Fruit fly (Drosophila melanogaster): ENCODE results near the gene Or10a.
A peak's percentile ranks its signal among the peaks of the same experiment; 100 is the strongest.

The Or10a gene

DNA sequence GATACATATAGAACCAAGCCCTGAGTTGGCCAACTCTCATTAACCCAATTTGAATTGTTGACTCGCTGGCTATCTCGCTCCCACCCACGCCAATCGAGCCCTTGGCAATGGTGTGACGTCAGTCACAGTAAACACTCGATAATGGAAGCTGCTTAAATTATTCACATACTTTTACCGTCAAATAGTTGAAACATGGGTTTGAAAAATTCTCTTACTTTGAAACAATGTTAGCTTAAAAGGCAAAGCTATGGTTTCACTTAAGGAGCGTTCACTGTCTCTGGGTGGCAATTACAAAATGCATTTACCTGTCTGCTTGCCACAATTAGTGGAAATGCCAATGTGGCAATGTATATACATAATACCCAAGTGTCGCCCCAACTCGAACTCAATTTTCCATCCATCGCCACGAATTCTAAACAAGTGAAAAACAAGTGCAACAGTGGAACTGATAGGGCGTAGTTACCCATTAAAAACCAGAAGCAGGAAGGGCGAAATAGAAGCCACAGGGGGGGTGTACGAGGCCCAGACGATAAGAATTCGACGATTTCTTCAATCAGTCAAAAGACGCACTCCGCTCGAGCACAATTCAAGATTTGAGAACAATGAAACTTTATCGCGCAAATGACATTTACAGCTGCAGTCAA lies 32.4 kb upstream of the Or10a start:
- no peak for TF ChIP-seq pan (optimal IDR thresholded peaks at IDR 0.05)
- no peak for TF ChIP-seq psq (optimal IDR thresholded peaks at IDR 0.05)
- no peak for TF ChIP-seq Dll (optimal IDR thresholded peaks at IDR 0.05)
- TF ChIP-seq CG8478 (optimal IDR thresholded peaks at IDR 0.05) = no peak
- TF ChIP-seq EcR (GFP tag; optimal IDR thresholded peaks at IDR 0.05) = no peak
- TF ChIP-seq usp (GFP tag; optimal IDR thresholded peaks at IDR 0.05) = no peak

DNA sequence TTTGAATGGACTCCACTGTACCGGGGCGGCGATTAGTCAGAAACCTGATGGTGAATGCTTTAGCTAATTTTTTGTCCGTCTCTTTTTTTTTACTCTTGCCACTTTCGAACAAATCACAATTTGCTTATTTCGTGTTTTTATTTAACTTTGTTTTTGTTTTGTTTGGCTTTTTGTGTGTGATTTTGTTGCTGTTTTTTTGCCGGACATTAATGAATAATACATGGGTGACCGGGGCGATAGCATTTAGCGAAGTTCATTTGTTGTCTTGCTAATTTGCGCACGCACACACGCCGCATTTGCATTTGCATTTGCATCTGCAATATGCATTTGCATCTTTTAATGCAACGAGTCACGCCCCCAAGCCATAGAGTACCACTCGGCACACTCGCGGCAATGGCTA lies 31.4 kb upstream of the Or10a start:
- no peak for TF ChIP-seq usp (GFP tag; optimal IDR thresholded peaks at IDR 0.05)
- TF ChIP-seq CG8478 (optimal IDR thresholded peaks at IDR 0.05) = no peak
- no peak for TF ChIP-seq Dll (optimal IDR thresholded peaks at IDR 0.05)
- TF ChIP-seq EcR (GFP tag; optimal IDR thresholded peaks at IDR 0.05) = no peak

DNA sequence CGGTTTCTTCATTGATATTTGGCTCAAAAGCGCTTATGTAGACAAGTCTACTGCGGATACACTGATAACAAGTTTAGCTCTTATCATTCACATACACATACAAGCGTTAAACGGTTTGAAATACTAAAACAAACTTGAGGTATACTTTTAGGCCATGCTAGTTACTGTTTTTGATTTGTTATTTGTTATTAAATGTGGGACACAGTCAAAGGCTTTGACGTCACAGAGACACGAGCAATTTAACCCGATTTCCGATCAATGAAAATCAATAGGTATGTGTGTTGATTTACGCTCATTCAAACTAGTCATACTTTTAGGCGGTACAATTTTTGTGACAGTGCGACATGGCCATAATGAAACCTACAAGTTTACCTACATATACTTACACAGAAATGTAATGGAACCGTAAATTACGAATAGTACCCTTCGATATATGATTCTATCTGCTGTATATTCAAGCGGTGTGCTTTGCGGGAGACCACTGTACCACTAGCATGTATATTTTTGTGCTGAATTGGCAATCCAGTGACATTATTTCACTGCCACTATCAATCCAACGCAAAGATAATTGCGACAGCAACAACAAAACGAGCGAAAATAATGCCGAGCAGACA lies 29.7 kb upstream of the Or10a start:
- TF ChIP-seq EcR (GFP tag; optimal IDR thresholded peaks at IDR 0.05) (no peak), pan (optimal IDR thresholded peaks at IDR 0.05) (no peak), usp (GFP tag; optimal IDR thresholded peaks at IDR 0.05) (no peak), CG8478 (optimal IDR thresholded peaks at IDR 0.05) (no peak), Dll (optimal IDR thresholded peaks at IDR 0.05) (no peak), psq (optimal IDR thresholded peaks at IDR 0.05) (no peak)

- no peak for TF ChIP-seq EcR (GFP tag; optimal IDR thresholded peaks at IDR 0.05)
- TF ChIP-seq pan (optimal IDR thresholded peaks at IDR 0.05) = no peak
- no peak for TF ChIP-seq CG8478 (optimal IDR thresholded peaks at IDR 0.05)
- TF ChIP-seq psq (optimal IDR thresholded peaks at IDR 0.05) = no peak
- no peak for TF ChIP-seq Dll (optimal IDR thresholded peaks at IDR 0.05)
- TF ChIP-seq usp (GFP tag; optimal IDR thresholded peaks at IDR 0.05) = no peak
These were observed 24.8 kb upstream of the Or10a start, which contains the start of gene Sk1 for dm6 chrX:11441829-11442634. TSS of gene Sk1 (plus strand) at chrX:11442539.

DNA sequence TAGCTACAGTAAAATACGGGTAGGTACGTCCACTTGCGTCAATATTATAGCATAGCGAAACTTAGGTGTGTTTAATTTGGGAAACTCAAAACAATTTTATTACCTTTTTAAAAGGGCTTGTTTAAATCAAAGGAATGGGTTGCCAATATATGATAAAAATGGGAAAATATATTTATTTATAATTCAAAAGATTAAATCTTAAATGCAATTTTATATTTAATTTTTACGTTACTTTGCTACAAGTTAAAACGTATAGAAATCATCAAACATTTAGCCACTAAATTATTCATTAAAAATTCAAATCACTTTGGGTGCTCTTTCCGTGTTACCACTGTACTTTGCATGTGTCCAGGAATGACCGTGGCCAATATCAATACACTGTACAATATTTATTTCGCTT lies 23.7 kb upstream of the Or10a start:
- no peak for TF ChIP-seq psq (optimal IDR thresholded peaks at IDR 0.05)
- no peak for TF ChIP-seq Dll (optimal IDR thresholded peaks at IDR 0.05)
- no peak for TF ChIP-seq pan (optimal IDR thresholded peaks at IDR 0.05)
- no peak for TF ChIP-seq CG8478 (optimal IDR thresholded peaks at IDR 0.05)
- TF ChIP-seq usp (GFP tag; optimal IDR thresholded peaks at IDR 0.05) = no peak
- no peak for TF ChIP-seq EcR (GFP tag; optimal IDR thresholded peaks at IDR 0.05)

DNA sequence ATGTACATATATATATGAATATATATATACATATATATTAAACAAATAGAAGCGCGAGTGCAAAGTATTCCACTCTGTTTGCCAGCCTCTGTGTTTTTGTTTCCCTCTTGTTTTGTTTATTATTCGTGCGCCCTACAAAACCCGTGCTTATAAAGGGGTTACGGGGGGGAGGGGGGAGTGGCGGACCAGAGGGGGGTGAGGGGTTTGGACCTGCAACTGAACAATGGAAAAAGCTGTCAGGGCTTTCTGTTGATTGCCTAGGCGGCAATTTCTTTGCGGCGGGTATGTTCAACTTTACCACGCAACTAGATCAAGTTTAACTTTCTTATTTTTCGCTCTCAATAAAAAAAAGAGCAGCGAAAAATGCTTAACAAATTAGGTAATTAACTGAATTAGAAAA lies 22.0 kb upstream of the Or10a start:
- no peak for TF ChIP-seq psq (optimal IDR thresholded peaks at IDR 0.05)
- no peak for TF ChIP-seq usp (GFP tag; optimal IDR thresholded peaks at IDR 0.05)
- TF ChIP-seq EcR (GFP tag; optimal IDR thresholded peaks at IDR 0.05) = no peak
- no peak for TF ChIP-seq CG8478 (optimal IDR thresholded peaks at IDR 0.05)
- no peak for TF ChIP-seq Dll (optimal IDR thresholded peaks at IDR 0.05)
- no peak for TF ChIP-seq pan (optimal IDR thresholded peaks at IDR 0.05)

- TF ChIP-seq EcR (GFP tag; optimal IDR thresholded peaks at IDR 0.05) (peak in 1 of 2 experiments; percentile 29), CG8478 (optimal IDR thresholded peaks at IDR 0.05) (no peak)
These were observed 16.7 kb upstream of the Or10a start for dm6 chrX:11433930-11434329.

dm6 chrX:11430940-11431339 lies 13.7 kb upstream of the Or10a start:
- TF ChIP-seq CG8478 (optimal IDR thresholded peaks at IDR 0.05) = no peak
- no peak for TF ChIP-seq EcR (GFP tag; optimal IDR thresholded peaks at IDR 0.05)
- no peak for TF ChIP-seq psq (optimal IDR thresholded peaks at IDR 0.05)
- TF ChIP-seq usp (GFP tag; optimal IDR thresholded peaks at IDR 0.05) = no peak
- TF ChIP-seq pan (optimal IDR thresholded peaks at IDR 0.05) = no peak
- no peak for TF ChIP-seq Dll (optimal IDR thresholded peaks at IDR 0.05)

dm6 chrX:11427282-11427689 lies 10.1 kb upstream of the Or10a start:
- TF ChIP-seq usp (GFP tag; optimal IDR thresholded peaks at IDR 0.05) (no peak), psq (optimal IDR thresholded peaks at IDR 0.05) (no peak), EcR (GFP tag; optimal IDR thresholded peaks at IDR 0.05) (no peak), CG8478 (optimal IDR thresholded peaks at IDR 0.05) (no peak), pan (optimal IDR thresholded peaks at IDR 0.05) (no peak), Dll (optimal IDR thresholded peaks at IDR 0.05) (no peak)

- TF ChIP-seq EcR (GFP tag; optimal IDR thresholded peaks at IDR 0.05) (no peak), pan (optimal IDR thresholded peaks at IDR 0.05) (no peak), usp (GFP tag; optimal IDR thresholded peaks at IDR 0.05) (no peak), CG8478 (optimal IDR thresholded peaks at IDR 0.05) (no peak), Dll (optimal IDR thresholded peaks at IDR 0.05) (no peak), psq (optimal IDR thresholded peaks at IDR 0.05) (no peak)
These were observed 8.9 kb upstream of the Or10a start for dm6 chrX:11425956-11426598.

DNA sequence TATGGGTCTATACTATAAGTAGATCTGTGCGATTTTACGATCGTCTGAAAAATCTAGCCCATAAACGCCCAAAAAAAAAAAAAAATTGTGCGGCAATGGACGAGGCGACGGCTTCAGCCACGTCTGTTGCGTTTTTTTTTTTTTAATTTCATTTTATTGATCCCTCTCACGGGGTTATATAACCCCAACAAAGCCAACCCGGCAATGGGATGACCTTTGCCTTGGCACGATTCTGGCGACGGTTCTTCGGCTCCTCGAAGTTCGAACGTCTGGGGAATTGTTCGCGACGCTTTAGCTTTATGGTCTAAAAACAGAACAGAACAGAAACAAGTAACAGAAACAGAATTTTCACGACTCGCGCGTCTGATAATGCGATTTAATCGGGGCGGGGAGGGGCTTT lies 8.2 kb upstream of the Or10a start:
- TF ChIP-seq pan (optimal IDR thresholded peaks at IDR 0.05) = no peak
- TF ChIP-seq CG8478 (optimal IDR thresholded peaks at IDR 0.05) = no peak
- TF ChIP-seq psq (optimal IDR thresholded peaks at IDR 0.05) = no peak
- TF ChIP-seq EcR (GFP tag; optimal IDR thresholded peaks at IDR 0.05) = no peak
- no peak for TF ChIP-seq Dll (optimal IDR thresholded peaks at IDR 0.05)
- TF ChIP-seq usp (GFP tag; optimal IDR thresholded peaks at IDR 0.05) = no peak

- TF ChIP-seq psq (optimal IDR thresholded peaks at IDR 0.05) (no peak), EcR (GFP tag; optimal IDR thresholded peaks at IDR 0.05) (no peak), usp (GFP tag; optimal IDR thresholded peaks at IDR 0.05) (no peak), CG8478 (optimal IDR thresholded peaks at IDR 0.05) (no peak), Dll (optimal IDR thresholded peaks at IDR 0.05) (no peak), pan (optimal IDR thresholded peaks at IDR 0.05) (no peak)
These were observed 7.3 kb upstream of the Or10a start for dm6 chrX:11424512-11424911.
